Worm (Caenorhabditis elegans) whole organism, young adult: Measurements from ENCODE around the gene C49F5.6.

ENCODE experiments used
- B0035.1 ChIP-seq: sonication (generic microtip); optimal IDR thresholded peaks from 2 replicates; lab custom pipeline; 2016; ENCODE audit warnings: missing genetic modification characterization, mild to moderate bottlenecking, missing compliant biosample characterization, missing genotype, missing genetic modification reagents
- B0336.3 ChIP-seq: fragments of 200-800 bp; sonication (Bioruptor generic); IDR thresholded peaks from 2 replicates; pipeline ENCODE4 v1.3.6; 2022; ENCODE audit warnings: missing genetic modification characterization, missing compliant biosample characterization
- C06A6.2 ChIP-seq: fragments of 200-800 bp; sonication (Bioruptor generic); conservative IDR thresholded peaks from 2 replicates; pipeline ENCODE4 v1.3.6; 2022; ENCODE audit warnings: missing genetic modification characterization, missing compliant biosample characterization
- F23B12.7 ChIP-seq: sonication (generic microtip); optimal IDR thresholded peaks from 2 replicates; lab custom pipeline; 2017; ENCODE audit warnings: missing genetic modification characterization, mild to moderate bottlenecking, missing compliant biosample characterization, antibody characterized with exemption, moderate library complexity; ENCODE audit not compliant: insufficient read depth
- F39B2.1 ChIP-seq: fragments of 200-800 bp; sonication (Bioruptor generic); IDR thresholded peaks from 2 replicates; pipeline ENCODE4 v1.3.6; 2022; ENCODE audit warnings: missing genetic modification reagents, missing genetic modification characterization, missing compliant biosample characterization
- F49E8.2 ChIP-seq: sonication (generic microtip); optimal IDR thresholded peaks from 3 replicates; lab custom pipeline; 2017; ENCODE audit warnings: missing genetic modification characterization, mild to moderate bottlenecking, missing compliant biosample characterization, antibody characterized with exemption, moderate library complexity; ENCODE audit not compliant: insufficient read depth
- F52B5.7 ChIP-seq: sonication (generic microtip); optimal IDR thresholded peaks from 2 replicates; lab custom pipeline; 2016; ENCODE audit warnings: mild to moderate bottlenecking, missing genetic modification characterization, missing compliant biosample characterization
- F57A8.1 ChIP-seq: fragments of 200-800 bp; sonication (Bioruptor generic); optimal IDR thresholded peaks from 2 replicates; lab custom pipeline; 2018; ENCODE audit warnings: mild to moderate bottlenecking, missing genetic modification characterization, moderate library complexity, missing compliant biosample characterization
- K11D2.4 ChIP-seq: fragments of 200-800 bp; sonication (Bioruptor generic); IDR thresholded peaks from 2 replicates; pipeline ENCODE4 v1.3.6; 2022; ENCODE audit warnings: missing genetic modification reagents, missing genetic modification characterization, missing compliant biosample characterization
- T07F8.4 ChIP-seq: sonication (generic microtip); optimal IDR thresholded peaks from 2 replicates; lab custom pipeline; 2016; ENCODE audit warnings: mild to moderate bottlenecking, missing genetic modification characterization, moderate library complexity, missing compliant biosample characterization
- Y53G8AR.9 ChIP-seq: fragments of 200-800 bp; sonication (Bioruptor generic); conservative IDR thresholded peaks from 2 replicates; pipeline ENCODE4 v1.3.6; 2022; ENCODE audit warnings: missing genetic modification reagents, missing genetic modification characterization, missing compliant biosample characterization
- Y67H2A.10 ChIP-seq: fragments of 200-800 bp; sonication (Bioruptor generic); conservative IDR thresholded peaks from 2 replicates; pipeline ENCODE4 v1.3.6; 2022; ENCODE audit warnings: missing genetic modification reagents, missing genetic modification characterization, missing compliant biosample characterization
- ZK185.1 ChIP-seq: sonication (generic microtip); optimal IDR thresholded peaks from 2 replicates; lab custom pipeline; 2016; ENCODE audit warnings: mild to moderate bottlenecking, missing genetic modification characterization, missing compliant biosample characterization; ENCODE audit not compliant: poor library complexity, severe bottlenecking
- ama-1 ChIP-seq, 3 experiments: fragments of 150-350 bp in 1 of 3; sonication (generic microtip) in 2 of 3; optimal IDR thresholded peaks; 2 replicates each; lab custom pipeline; 2014 to 2018; ENCODE audit warnings: missing biosample characterization in 2 of 3, missing genetic modification characterization in 2 of 3, missing genetic modification reagents in 2 of 3
- aptf-3 ChIP-seq: fragments of 200-800 bp; sonication (Bioruptor generic); IDR thresholded peaks from 2 replicates; pipeline ENCODE4 v1.3.6; 2022; ENCODE audit warnings: missing genetic modification characterization, missing compliant biosample characterization
- cebp-1 ChIP-seq, 2 experiments: fragments of 200-800 bp in 1 of 2; sonication (Bioruptor generic) in 1 of 2; sonication (generic microtip) in 1 of 2; IDR thresholded peaks in 1 of 2; optimal IDR thresholded peaks in 1 of 2; 2 replicates each; pipeline versions ENCODE4 v1.3.6 to Lab custom; 2017 to 2022; ENCODE audit warnings: missing compliant biosample characterization in 2 of 2, missing genetic modification characterization in 2 of 2, mild to moderate bottlenecking in 1 of 2, missing genetic modification reagents in 1 of 2, moderate library complexity in 1 of 2
- ceh-27 ChIP-seq: fragments of 200-800 bp; sonication (Bioruptor generic); optimal IDR thresholded peaks from 2 replicates; lab custom pipeline; 2018; ENCODE audit warnings: mild to moderate bottlenecking, missing genetic modification characterization, moderate library complexity, missing compliant biosample characterization
- ceh-58 ChIP-seq: fragments of 200-800 bp; sonication (Bioruptor generic); IDR thresholded peaks from 2 replicates; pipeline ENCODE4 v1.3.6; 2022; ENCODE audit warnings: missing genetic modification characterization, missing compliant biosample characterization
- chd-7 ChIP-seq: sonication (generic microtip); optimal IDR thresholded peaks from 2 replicates; lab custom pipeline; 2016; ENCODE audit warnings: mild to moderate bottlenecking, missing genetic modification characterization, moderate library complexity, missing compliant biosample characterization
- efl-1 ChIP-seq: fragments of 150-350 bp; optimal IDR thresholded peaks from 2 replicates; lab custom pipeline; 2014; ENCODE audit warnings: missing biosample characterization, missing genetic modification reagents, missing genetic modification characterization
- egl-44 ChIP-seq: fragments of 200-800 bp; sonication (Bioruptor generic); IDR thresholded peaks from 2 replicates; pipeline ENCODE4 v1.3.6; 2022; ENCODE audit warnings: missing genetic modification reagents, missing genetic modification characterization, missing compliant biosample characterization
- ets-4 ChIP-seq: fragments of 200-800 bp; sonication (Bioruptor generic); optimal IDR thresholded peaks from 2 replicates; lab custom pipeline; 2018; ENCODE audit warnings: mild to moderate bottlenecking, missing genetic modification characterization, missing compliant biosample characterization
- gei-17 ChIP-seq: fragments of 200-800 bp; sonication (Bioruptor generic); optimal IDR thresholded peaks from 2 replicates; lab custom pipeline; 2018; ENCODE audit warnings: mild to moderate bottlenecking, missing genetic modification characterization, missing compliant biosample characterization
- hlh-12 ChIP-seq: sonication (generic microtip); optimal IDR thresholded peaks from 2 replicates; lab custom pipeline; 2016; ENCODE audit warnings: missing genetic modification characterization, missing compliant biosample characterization
- hlh-26 ChIP-seq: fragments of 200-800 bp; sonication (Bioruptor generic); conservative IDR thresholded peaks from 2 replicates; pipeline ENCODE4 v1.3.6; 2022; ENCODE audit warnings: missing genetic modification reagents, missing genetic modification characterization, missing compliant biosample characterization
- hrde-1 ChIP-seq: sonication (generic microtip); optimal IDR thresholded peaks from 2 replicates; lab custom pipeline; 2016; ENCODE audit warnings: missing genetic modification characterization, mild to moderate bottlenecking, missing compliant biosample characterization, moderate library complexity, missing genotype, missing genetic modification reagents, borderline replicate concordance
- hsf-1 ChIP-seq: fragments of 200-800 bp; sonication (Bioruptor generic); IDR thresholded peaks from 2 replicates; pipeline ENCODE4 v1.3.6; 2022; ENCODE audit warnings: missing genetic modification reagents, missing genetic modification characterization, missing compliant biosample characterization
- let-526 ChIP-seq: fragments of 200-800 bp; sonication (Bioruptor generic); IDR thresholded peaks from 2 replicates; pipeline ENCODE4 v1.3.6; 2022; ENCODE audit warnings: missing genetic modification reagents, missing genetic modification characterization, missing compliant biosample characterization
- lin-54 ChIP-seq: fragments of 200-800 bp; sonication (Bioruptor generic); optimal IDR thresholded peaks from 2 replicates; lab custom pipeline; 2018; ENCODE audit warnings: mild to moderate bottlenecking, missing genetic modification characterization, missing compliant biosample characterization
- lsl-1 ChIP-seq: fragments of 200-800 bp; sonication (Bioruptor generic); optimal IDR thresholded peaks from 2 replicates; lab custom pipeline; 2018; ENCODE audit warnings: mild to moderate bottlenecking, missing genetic modification characterization, moderate library complexity, missing compliant biosample characterization
- madf-8 ChIP-seq: fragments of 200-800 bp; sonication (Bioruptor generic); conservative IDR thresholded peaks from 2 replicates; pipeline ENCODE4 v1.3.6; 2022; ENCODE audit warnings: missing genetic modification reagents, missing genetic modification characterization, missing compliant biosample characterization
- nfyb-1 ChIP-seq: fragments of 200-800 bp; sonication (Bioruptor generic); IDR thresholded peaks from 2 replicates; pipeline ENCODE4 v1.3.6; 2022; ENCODE audit warnings: missing genetic modification reagents, missing genetic modification characterization, missing compliant biosample characterization
- rpc-1 ChIP-seq, 2 experiments: fragments of 150-350 bp in 1 of 2; sonication (generic microtip) in 1 of 2; optimal IDR thresholded peaks; 2 replicates each; lab custom pipeline; 2014 to 2018; ENCODE audit warnings: missing biosample characterization in 1 of 2, missing genetic modification characterization in 1 of 2, missing genetic modification reagents in 1 of 2, missing genotype in 1 of 2
- sdz-38 ChIP-seq: sonication (generic microtip); optimal IDR thresholded peaks from 2 replicates; lab custom pipeline; 2016; ENCODE audit warnings: missing genotype, missing genetic modification characterization, missing compliant biosample characterization
- snpc-1.1 ChIP-seq: sonication (generic microtip); optimal IDR thresholded peaks from 2 replicates; lab custom pipeline; 2017; ENCODE audit warnings: missing genetic modification characterization, mild to moderate bottlenecking, missing compliant biosample characterization, antibody characterized with exemption, moderate library complexity, missing genotype, missing genetic modification reagents; ENCODE audit not compliant: insufficient read depth
- snpc-3.4 ChIP-seq: sonication (generic microtip); optimal IDR thresholded peaks from 2 replicates; lab custom pipeline; 2017; ENCODE audit warnings: missing genetic modification characterization, mild to moderate bottlenecking, missing compliant biosample characterization, antibody characterized with exemption, moderate library complexity, missing genotype, missing genetic modification reagents
- snpc-4 ChIP-seq, 5 experiments: fragments of 150-350 bp in 1 of 5; sonication (generic microtip) in 4 of 5; optimal IDR thresholded peaks; 2 replicates each; lab custom pipeline; 2014 to 2018; ENCODE audit warnings: missing genetic modification characterization in 5 of 5, missing biosample characterization in 3 of 5, antibody characterized with exemption in 2 of 5, mild to moderate bottlenecking in 2 of 5, missing compliant biosample characterization in 2 of 5, missing genotype in 2 of 5, moderate library complexity in 2 of 5, missing genetic modification reagents in 1 of 5
- somi-1 ChIP-seq: fragments of 200-800 bp; sonication (Bioruptor generic); optimal IDR thresholded peaks from 2 replicates; lab custom pipeline; 2018; ENCODE audit warnings: mild to moderate bottlenecking, missing genetic modification characterization, missing compliant biosample characterization
- sptf-2 ChIP-seq: fragments of 200-800 bp; sonication (Bioruptor generic); optimal IDR thresholded peaks from 2 replicates; lab custom pipeline; 2018; ENCODE audit warnings: mild to moderate bottlenecking, missing genetic modification characterization, missing compliant biosample characterization
- tbp1 ChIP-seq: fragments of 200-800 bp; sonication (Bioruptor generic); optimal IDR thresholded peaks from 2 replicates; lab custom pipeline; 2018; ENCODE audit warnings: mild to moderate bottlenecking, missing genetic modification characterization, missing compliant biosample characterization
- xnd-1 ChIP-seq: sonication (generic microtip); optimal IDR thresholded peaks from 2 replicates; lab custom pipeline; 2016; ENCODE audit warnings: missing genotype, missing genetic modification reagents, missing genetic modification characterization, missing compliant biosample characterization
- zfh-2 ChIP-seq: fragments of 200-800 bp; sonication (Bioruptor generic); conservative IDR thresholded peaks from 2 replicates; pipeline ENCODE4 v1.3.6; 2022; ENCODE audit warnings: missing genetic modification reagents, missing genetic modification characterization, missing compliant biosample characterization
- ztf-18 ChIP-seq: sonication (generic microtip); optimal IDR thresholded peaks from 2 replicates; lab custom pipeline; 2016; ENCODE audit warnings: missing genotype, mild to moderate bottlenecking, missing genetic modification characterization, missing compliant biosample characterization
- ztf-25 ChIP-seq: fragments of 200-800 bp; sonication (Bioruptor generic); IDR thresholded peaks from 2 replicates; pipeline ENCODE4 v1.3.6; 2022; ENCODE audit warnings: missing genetic modification reagents, missing genetic modification characterization, missing compliant biosample characterization
- ztf-26 ChIP-seq: sonication (generic microtip); optimal IDR thresholded peaks from 2 replicates; lab custom pipeline; 2017; ENCODE audit warnings: missing genetic modification characterization, missing compliant biosample characterization
- ztf-6 ChIP-seq: fragments of 200-800 bp; sonication (Bioruptor generic); IDR thresholded peaks from 2 replicates; pipeline ENCODE4 v1.3.6; 2022; ENCODE audit warnings: missing genetic modification reagents, missing genetic modification characterization, missing compliant biosample characterization

C49F5.6 gene

ce11 chrX:11993327-11993726 lies 5.2 kb downstream of the C49F5.6 start:
- TF ChIP-seq snpc-3.4 (tag; lab: Kevin White, UChicago) = no peak
- TF ChIP-seq egl-44 (GFP tag; lab: Robert Waterston, UW) = no peak
- no peak for TF ChIP-seq hrde-1 (tag; lab: Kevin White, UChicago)
- no peak for TF ChIP-seq let-526 (GFP tag; lab: Robert Waterston, UW)
- no peak for TF ChIP-seq F23B12.7 (tag; lab: Kevin White, UChicago)
- no peak for TF ChIP-seq sptf-2 (GFP tag; lab: Kevin White, UChicago)
- TF ChIP-seq ztf-25 (GFP tag; lab: Robert Waterston, UW) = no peak
- no peak for TF ChIP-seq C06A6.2
- TF ChIP-seq sdz-38 (tag; lab: Kevin White, UChicago) = no peak
- no peak for TF ChIP-seq ztf-26 (tag; lab: Kevin White, UChicago)
- TF ChIP-seq Y67H2A.10 (GFP tag; lab: Robert Waterston, UW) = no peak
- no peak for TF ChIP-seq somi-1
- TF ChIP-seq ceh-27 (GFP tag; lab: Kevin White, UChicago) = no peak
- TF ChIP-seq F57A8.1 (GFP tag; lab: Kevin White, UChicago) = no peak
- no peak for TF ChIP-seq T07F8.4
- TF ChIP-seq tbp1 (GFP tag; lab: Kevin White, UChicago) = peak; percentile 87
- TF ChIP-seq xnd-1 (tag; lab: Kevin White, UChicago) = no peak
- TF ChIP-seq F39B2.1 (GFP tag; lab: Robert Waterston, UW) = no peak
- no peak for TF ChIP-seq ets-4 (GFP tag; lab: Kevin White, UChicago)
- no peak for TF ChIP-seq B0336.3 (GFP tag; lab: Robert Waterston, UW)
- TF ChIP-seq cebp-1 (GFP tag; IDR thresholded peaks at IDR 0.05; lab: Robert Waterston, UW) = no peak
- TF ChIP-seq cebp-1 (tag; optimal IDR thresholded peaks at IDR 0.05; lab: Kevin White, UChicago) = no peak
- TF ChIP-seq snpc-4 (GFP tag; optimal IDR thresholded peaks at IDR 0.05; lab: Kevin White, UChicago) = no peak
- peak in 3 of 4 experiments; percentile 32 to 75 (median 34) for TF ChIP-seq snpc-4 (tag; optimal IDR thresholded peaks at IDR 0.05; lab: Kevin White, UChicago)
- no peak for TF ChIP-seq gei-17 (GFP tag; lab: Kevin White, UChicago)
- no peak for TF ChIP-seq lsl-1 (GFP tag; lab: Kevin White, UChicago)
- no peak for TF ChIP-seq ceh-58 (GFP tag; lab: Robert Waterston, UW)
- TF ChIP-seq aptf-3 (GFP tag; lab: Robert Waterston, UW) = no peak
- 0 out of 2 replicates have a peak, but pooled peaks have one; percentile 32 for TF ChIP-seq nfyb-1 (GFP tag; lab: Robert Waterston, UW)
- TF ChIP-seq zfh-2 (GFP tag; lab: Robert Waterston, UW) = no peak
- no peak for TF ChIP-seq ama-1 (optimal IDR thresholded peaks at IDR 0.05; lab: Kevin White, UChicago)
- no peak for TF ChIP-seq ama-1 (GFP tag; optimal IDR thresholded peaks at IDR 0.05; lab: Kevin White, UChicago)
- no peak for TF ChIP-seq efl-1 (GFP tag; lab: Kevin White, UChicago)
- TF ChIP-seq rpc-1 (optimal IDR thresholded peaks at IDR 0.05; lab: Kevin White, UChicago) = peak; percentile 70
- TF ChIP-seq rpc-1 (tag; optimal IDR thresholded peaks at IDR 0.05; lab: Kevin White, UChicago) = peak; percentile 81
- no peak for TF ChIP-seq madf-8 (GFP tag; lab: Robert Waterston, UW)
- no peak for TF ChIP-seq ztf-6 (GFP tag; lab: Robert Waterston, UW)
- no peak for TF ChIP-seq Y53G8AR.9 (GFP tag; lab: Robert Waterston, UW)
- peak; percentile 16 for TF ChIP-seq snpc-1.1
- TF ChIP-seq K11D2.4 (GFP tag; lab: Robert Waterston, UW) = no peak
- no peak for TF ChIP-seq B0035.1 (tag; lab: Kevin White, UChicago)
- peak; percentile 56 for TF ChIP-seq ztf-18 (tag; lab: Kevin White, UChicago)
- no peak for TF ChIP-seq hlh-26 (GFP tag; lab: Robert Waterston, UW)
- peak; percentile 61 for TF ChIP-seq ZK185.1
- no peak for TF ChIP-seq F49E8.2 (tag; lab: Kevin White, UChicago)
- TF ChIP-seq chd-7 (tag; lab: Kevin White, UChicago) = no peak
- peak; percentile 35 for TF ChIP-seq hlh-12 (tag; lab: Kevin White, UChicago)
- no peak for TF ChIP-seq F52B5.7 (tag; lab: Kevin White, UChicago)
- no peak for TF ChIP-seq lin-54 (GFP tag; lab: Kevin White, UChicago)
- no peak for TF ChIP-seq hsf-1 (GFP tag; lab: Robert Waterston, UW)
